Fruit fly (Drosophila melanogaster): ENCODE data around the gene CG5068.

DNA sequence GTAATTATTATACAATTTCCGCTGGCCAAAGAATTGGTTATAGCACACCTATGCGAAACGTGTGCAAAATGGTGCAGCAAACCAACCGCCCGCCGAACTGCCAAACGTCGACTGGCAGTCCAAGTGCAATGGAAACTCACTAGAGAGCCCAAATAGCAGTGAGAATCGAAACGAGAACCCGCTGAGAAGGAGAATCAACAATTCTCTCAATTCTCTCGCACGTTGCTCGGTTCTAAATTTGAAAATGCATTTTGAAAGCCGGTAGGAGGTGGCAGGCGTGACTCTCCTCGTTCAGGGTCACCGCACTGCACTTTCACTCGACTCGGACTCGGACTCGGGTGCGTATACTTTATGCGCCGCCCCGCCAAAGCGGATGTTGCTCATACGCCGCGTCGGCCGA is 6.7 kb upstream of the CG5068 start, which contains the start of gene CG5644:
- TF ChIP-seq CG31627 (GFP tag; optimal IDR thresholded peaks at IDR 0.05) (no peak), Eip78C (GFP tag) (no peak), ss (GFP tag; optimal IDR thresholded peaks at IDR 0.05) (no peak), CG8632 (GFP tag; optimal IDR thresholded peaks at IDR 0.05) (no peak), fkh (GFP tag; optimal IDR thresholded peaks at IDR 0.05) (no peak), eg (GFP tag; IDR thresholded peaks at IDR 0.05) (no peak), CG6854 (GFP tag; optimal IDR thresholded peaks at IDR 0.05) (no peak), Blimp-1 (GFP tag; optimal IDR thresholded peaks at IDR 0.05) (no peak), CG32006 (GFP tag; optimal IDR thresholded peaks at IDR 0.05) (no peak)

Data from whole organism, prepupa.